In genomic region chrV:10190081-10190556, ce11 we compare ENCODE assay signal across 2 worm cellular contexts.
TF ChIP-seq lines count a peak whose summit lies in the region.

ZK856.5 (minus strand) TSS chrV:10190131.

TF ChIP-seq in whole organism, L1 larva, 84 proteins besides CTCF, POLR2A, EP300 and RAD21 (continued from another document):
- TF ChIP-seq pqm-1 (tag; optimal IDR thresholded peaks at IDR 0.05; lab: Kevin White, UChicago) = no peak
- no peak for TF ChIP-seq mdl-1 (tag; optimal IDR thresholded peaks at IDR 0.05; lab: Kevin White, UChicago)
- TF ChIP-seq nhr-71 (tag; optimal IDR thresholded peaks at IDR 0.05; lab: Kevin White, UChicago) = peak; percentile 22

TF ChIP-seq in whole organism, L4 larva, 104 proteins besides CTCF, POLR2A, EP300 and RAD21 (continued from another document):
- no peak for TF ChIP-seq ceh-62 (tag; optimal IDR thresholded peaks at IDR 0.05; lab: Kevin White, UChicago)
- no peak for TF ChIP-seq dpl-1 (GFP tag; optimal IDR thresholded peaks at IDR 0.05; lab: Kevin White, UChicago)
- TF ChIP-seq daf-16 (GFP tag; optimal IDR thresholded peaks at IDR 0.05; lab: Kevin White, UChicago) = no peak
- TF ChIP-seq daf-16 (tag; optimal IDR thresholded peaks at IDR 0.05; lab: Kevin White, UChicago) = peak; percentile 69
- no peak for TF ChIP-seq unc-130 (GFP tag; optimal IDR thresholded peaks at IDR 0.05; lab: Kevin White, UChicago)
- peak; percentile 85 for TF ChIP-seq hlh-11 (tag; optimal IDR thresholded peaks at IDR 0.05; lab: Kevin White, UChicago)
- no peak for TF ChIP-seq zag-1 (tag; optimal IDR thresholded peaks at IDR 0.05; lab: Kevin White, UChicago)
